Fruit fly (Drosophila melanogaster) S2 (cell line): ENCODE measurements around the gene CG14883.

Source experiments
- CG8478 ChIP-seq: fragments of >200 bp; optimal IDR thresholded peaks from 2 replicates; lab custom pipeline; 2018
- CTCF ChIP-seq, 2 experiments: fragments of >200 bp; optimal IDR thresholded peaks; 2 replicates each; lab custom pipeline; 2018

- TF ChIP-seq CG8478 (no peak), CTCF (optimal IDR thresholded peaks at IDR 0.05; lab: Kevin White, UChicago) (no peak)
Observed at dm6 chr3R:16432665-16433065, 23.2 kb upstream of the CG14883 start, which contains the start of gene Fntb.
